Worm (Caenorhabditis elegans) whole organism, L4 larva: ENCODE results near the gene eea-1.

ENCODE experiments used
- ceh-62 ChIP-seq: sonication (generic microtip); optimal IDR thresholded peaks from 2 replicates; lab custom pipeline; 2017; ENCODE audit warnings: missing biosample characterization, missing genetic modification characterization
- ceh-82 ChIP-seq: sonication (generic microtip); optimal IDR thresholded peaks from 2 replicates; lab custom pipeline; 2017; ENCODE audit warnings: missing biosample characterization, missing genetic modification characterization
- ctbp-1 ChIP-seq: fragments of 200-800 bp; sonication (Bioruptor generic); IDR thresholded peaks from 2 replicates; pipeline ENCODE4 v1.3.6; 2022; ENCODE audit warnings: missing genetic modification reagents, missing genetic modification characterization, missing compliant biosample characterization
- daf-16 ChIP-seq, 3 experiments: sonication (generic microtip); optimal IDR thresholded peaks; 2 replicates each; lab custom pipeline; 2016 to 2017; ENCODE audit warnings: missing genetic modification characterization in 3 of 3, missing genetic modification reagents in 3 of 3, mild to moderate bottlenecking in 2 of 3, missing compliant biosample characterization in 2 of 3, missing biosample characterization in 1 of 3, moderate library complexity in 1 of 3
- hlh-30 ChIP-seq: sonication (generic microtip); optimal IDR thresholded peaks from 2 replicates; lab custom pipeline; 2017; ENCODE audit warnings: antibody characterized with exemption, mild to moderate bottlenecking, missing genetic modification characterization, missing compliant biosample characterization; ENCODE audit not compliant: insufficient read depth
- lim-7 ChIP-seq: fragments of 200-800 bp; sonication (Bioruptor generic); IDR thresholded peaks from 2 replicates; pipeline ENCODE4 v1.3.6; 2022; ENCODE audit warnings: missing genetic modification characterization, missing compliant biosample characterization
- lin-15B ChIP-seq: fragments of 150-350 bp; sonication (generic microtip); optimal IDR thresholded peaks from 3 replicates; lab custom pipeline; 2014; ENCODE audit warnings: missing biosample characterization, missing genetic modification characterization
- lsy-2 ChIP-seq, 2 experiments: fragments of 150-350 bp in 1 of 2; sonication (generic microtip) in 1 of 2; optimal IDR thresholded peaks; 2 replicates each; lab custom pipeline; 2014 to 2017; ENCODE audit warnings: missing biosample characterization in 2 of 2, missing genetic modification characterization in 2 of 2
- nhr-42 ChIP-seq: fragments of 200-800 bp; sonication (Bioruptor generic); IDR thresholded peaks from 2 replicates; pipeline ENCODE4 v1.3.6; 2022; ENCODE audit warnings: missing genetic modification characterization, missing compliant biosample characterization
- unc-62 ChIP-seq, 3 experiments: fragments of 150-350 bp in 1 of 3; sonication (generic microtip); optimal IDR thresholded peaks in 2 of 3; peaks in 1 of 3; 1 replicate in 1 of 3; 2 replicates in 2 of 3; lab custom pipeline; 2014 to 2017; ENCODE audit warnings: missing biosample characterization in 3 of 3, missing genetic modification characterization in 3 of 3, missing genetic modification reagents in 3 of 3, missing genotype in 1 of 3
- zfp-3 ChIP-seq: fragments of 200-800 bp; sonication (Bioruptor generic); conservative IDR thresholded peaks from 2 replicates; pipeline ENCODE4 v1.3.6; 2022; ENCODE audit warnings: missing genetic modification reagents, missing genetic modification characterization, missing compliant biosample characterization
- zip-11 ChIP-seq: fragments of 200-800 bp; sonication (Bioruptor generic); IDR thresholded peaks from 2 replicates; pipeline ENCODE4 v1.3.6; 2022; ENCODE audit warnings: missing genetic modification characterization, missing compliant biosample characterization
- ztf-7 ChIP-seq: fragments of 150-350 bp; optimal IDR thresholded peaks from 2 replicates; lab custom pipeline; 2014; ENCODE audit warnings: missing biosample characterization, missing genetic modification characterization

Gene eea-1

DNA sequence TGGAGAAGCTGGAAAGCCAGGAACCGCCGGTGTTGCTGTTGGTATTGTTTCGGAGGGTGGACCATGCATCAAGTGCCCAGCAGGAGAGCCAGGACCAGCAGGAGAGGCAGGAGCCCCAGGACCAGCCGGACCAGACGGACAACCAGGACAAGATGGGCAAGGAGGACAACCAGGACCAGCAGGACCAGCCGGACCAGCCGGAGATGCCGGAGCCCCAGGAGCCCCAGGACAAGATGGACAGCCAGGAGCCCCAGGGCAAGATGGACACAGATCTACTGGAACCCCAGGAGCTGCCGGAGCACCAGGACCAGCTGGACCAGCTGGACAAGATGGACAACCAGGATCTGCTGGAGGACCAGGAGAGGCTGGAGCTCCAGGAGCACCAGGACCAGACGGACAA lies 54.4 kb downstream of the eea-1 start (continued):
- TF ChIP-seq lin-15B (tag; lab: Kevin White, UChicago) (no peak), unc-62 (GFP tag; optimal IDR thresholded peaks at IDR 0.05 in 1 of 2; lab: Kevin White, UChicago) (no peak), unc-62 (tag; optimal IDR thresholded peaks at IDR 0.05; lab: Kevin White, UChicago) (no peak), lsy-2 (tag; optimal IDR thresholded peaks at IDR 0.05; lab: Kevin White, UChicago) (no peak), ztf-7 (tag; lab: Kevin White, UChicago) (no peak), ceh-82 (tag; lab: Kevin White, UChicago) (no peak), zfp-3 (GFP tag; lab: Robert Waterston, UW) (no peak), daf-16 (GFP tag; optimal IDR thresholded peaks at IDR 0.05; lab: Kevin White, UChicago) (no peak), daf-16 (tag; optimal IDR thresholded peaks at IDR 0.05; lab: Kevin White, UChicago) (no peak), ctbp-1 (GFP tag; lab: Robert Waterston, UW) (no peak), zip-11 (GFP tag; lab: Robert Waterston, UW) (no peak)

DNA sequence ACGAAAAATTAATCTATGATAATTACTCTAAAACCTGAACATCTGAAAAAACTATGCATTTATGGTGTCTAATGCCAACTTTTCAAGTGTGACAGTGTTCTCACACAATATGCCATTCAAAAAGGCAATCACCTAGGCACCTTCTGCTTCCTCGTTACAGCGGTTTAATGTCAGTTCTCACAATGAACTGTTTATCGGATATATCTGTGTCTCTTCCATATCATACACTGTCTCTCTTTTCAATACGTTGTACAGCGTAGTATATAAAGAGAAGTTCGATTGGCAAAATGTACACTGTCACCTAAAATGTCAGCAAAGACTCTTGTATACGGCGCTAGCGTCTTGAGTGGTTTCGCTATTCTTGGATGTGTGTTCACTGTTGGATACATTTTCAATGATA lies 55.5 kb downstream of the eea-1 start, which contains the start of gene col-162:
Gene col-162, plus strand, starts transcription at position 301 of the 400 bp plus-strand sequence.
- no peak for TF ChIP-seq lim-7
- TF ChIP-seq nhr-42 (GFP tag; lab: Robert Waterston, UW): no peak
- TF ChIP-seq ceh-62 (tag; lab: Kevin White, UChicago): no peak
- no peak for TF ChIP-seq hlh-30 (tag; lab: Kevin White, UChicago)
